Worm (Caenorhabditis elegans) whole organism, L4 larva: Measurements from ENCODE around the gene ape-1.

Source experiments
- D1046.2 ChIP-seq: fragments of 200-800 bp; sonication (Bioruptor generic); IDR thresholded peaks from 2 replicates; pipeline ENCODE4 v1.3.6; 2022; ENCODE audit warnings: missing genetic modification characterization, missing compliant biosample characterization
- F10B5.3 ChIP-seq: sonication (generic microtip); optimal IDR thresholded peaks from 2 replicates; lab custom pipeline; 2016; ENCODE audit warnings: mild to moderate bottlenecking, missing genetic modification characterization, missing compliant biosample characterization
- F26F4.8 ChIP-seq: fragments of 200-800 bp; sonication (Bioruptor generic); conservative IDR thresholded peaks from 2 replicates; pipeline ENCODE4 v1.3.6; 2022; ENCODE audit warnings: missing genetic modification characterization, missing compliant biosample characterization
- F37D6.2 ChIP-seq: sonication (generic microtip); optimal IDR thresholded peaks from 2 replicates; lab custom pipeline; 2016; ENCODE audit warnings: mild to moderate bottlenecking, missing genetic modification characterization, missing compliant biosample characterization
- F49E8.2 ChIP-seq: sonication (generic microtip); optimal IDR thresholded peaks from 2 replicates; lab custom pipeline; 2016; ENCODE audit warnings: missing compliant biosample characterization, mild to moderate bottlenecking, missing genetic modification characterization, borderline replicate concordance
- R02D3.7 ChIP-seq: fragments of 150-350 bp; sonication (generic microtip); optimal IDR thresholded peaks from 3 replicates; lab custom pipeline; 2014; ENCODE audit warnings: missing biosample characterization, missing genetic modification characterization
- T20F7.1 ChIP-seq: fragments of 200-800 bp; sonication (Bioruptor generic); optimal IDR thresholded peaks from 2 replicates; lab custom pipeline; 2018; ENCODE audit warnings: mild to moderate bottlenecking, missing genetic modification characterization, missing compliant biosample characterization
- Y5F2A.4 ChIP-seq: fragments of 200-800 bp; sonication (Bioruptor generic); optimal IDR thresholded peaks from 2 replicates; lab custom pipeline; 2018; ENCODE audit warnings: mild to moderate bottlenecking, missing genetic modification characterization, missing compliant biosample characterization
- ZK546.5 ChIP-seq, 2 experiments: sonication (generic microtip); optimal IDR thresholded peaks; 2 replicates each; lab custom pipeline; 2017; ENCODE audit warnings: missing biosample characterization in 2 of 2, missing genetic modification characterization in 2 of 2
- ceh-28 ChIP-seq: fragments of 150-350 bp; optimal IDR thresholded peaks from 2 replicates; lab custom pipeline; 2014; ENCODE audit warnings: missing biosample characterization, missing genetic modification reagents, missing genetic modification characterization
- ces-1 ChIP-seq: fragments of 150-350 bp; sonication (generic microtip); optimal IDR thresholded peaks from 4 replicates; lab custom pipeline; 2014; ENCODE audit warnings: missing biosample characterization, missing genetic modification reagents, missing genetic modification characterization
- cey-2 ChIP-seq: sonication (generic microtip); optimal IDR thresholded peaks from 3 replicates; lab custom pipeline; 2017; ENCODE audit warnings: missing genetic modification characterization, mild to moderate bottlenecking, missing compliant biosample characterization, antibody characterized with exemption, borderline replicate concordance; ENCODE audit not compliant: insufficient read depth
- daf-12 ChIP-seq: fragments of 150-350 bp; optimal IDR thresholded peaks from 2 replicates; lab custom pipeline; 2014; ENCODE audit warnings: missing biosample characterization, missing genetic modification reagents, missing genetic modification characterization
- dmd-6 ChIP-seq: fragments of 200-800 bp; sonication (Bioruptor generic); IDR thresholded peaks from 2 replicates; pipeline ENCODE4 v1.3.6; 2022; ENCODE audit warnings: missing genetic modification reagents, missing genetic modification characterization, missing compliant biosample characterization
- dve-1 ChIP-seq: sonication (generic microtip); optimal IDR thresholded peaks from 2 replicates; lab custom pipeline; 2017; ENCODE audit warnings: antibody characterized with exemption, mild to moderate bottlenecking, missing genetic modification characterization, missing compliant biosample characterization; ENCODE audit not compliant: insufficient read depth
- fos-1 ChIP-seq: fragments of 150-350 bp; optimal IDR thresholded peaks from 2 replicates; lab custom pipeline; 2014; ENCODE audit warnings: missing biosample characterization, missing genetic modification characterization
- gei-8 ChIP-seq: fragments of 200-800 bp; sonication (Bioruptor generic); optimal IDR thresholded peaks from 2 replicates; lab custom pipeline; 2018; ENCODE audit warnings: mild to moderate bottlenecking, missing genetic modification characterization, missing compliant biosample characterization
- hlh-11 ChIP-seq: fragments of 200-800 bp; sonication (Bioruptor generic); optimal IDR thresholded peaks from 2 replicates; lab custom pipeline; 2018; ENCODE audit warnings: mild to moderate bottlenecking, missing genetic modification characterization, missing compliant biosample characterization
- hmg-1.1 ChIP-seq: fragments of 200-800 bp; sonication (Bioruptor generic); IDR thresholded peaks from 2 replicates; pipeline ENCODE4 v1.3.6; 2022; ENCODE audit warnings: missing genetic modification reagents, missing genetic modification characterization, missing compliant biosample characterization
- lim-7 ChIP-seq: fragments of 200-800 bp; sonication (Bioruptor generic); IDR thresholded peaks from 2 replicates; pipeline ENCODE4 v1.3.6; 2022; ENCODE audit warnings: missing genetic modification characterization, missing compliant biosample characterization
- lin-1 ChIP-seq: fragments of 200-800 bp; sonication (Bioruptor generic); IDR thresholded peaks from 2 replicates; pipeline ENCODE4 v1.3.6; 2022; ENCODE audit warnings: missing genetic modification reagents, missing genetic modification characterization, missing compliant biosample characterization
- lin-13 ChIP-seq: fragments of 150-350 bp; optimal IDR thresholded peaks from 2 replicates; lab custom pipeline; 2014; ENCODE audit warnings: missing biosample characterization, missing genetic modification reagents, missing genetic modification characterization
- lin-15B ChIP-seq: fragments of 150-350 bp; sonication (generic microtip); optimal IDR thresholded peaks from 3 replicates; lab custom pipeline; 2014; ENCODE audit warnings: missing biosample characterization, missing genetic modification characterization
- lin-29 ChIP-seq: fragments of 200-800 bp; sonication (Bioruptor generic); IDR thresholded peaks from 2 replicates; pipeline ENCODE4 v1.3.6; 2022; ENCODE audit warnings: missing genetic modification reagents, missing genetic modification characterization, missing compliant biosample characterization
- lin-39 ChIP-seq: fragments of 150-350 bp; optimal IDR thresholded peaks from 2 replicates; lab custom pipeline; 2014; ENCODE audit warnings: missing biosample characterization, missing genetic modification reagents, missing genetic modification characterization
- lsy-2 ChIP-seq, 2 experiments: fragments of 150-350 bp in 1 of 2; sonication (generic microtip) in 1 of 2; optimal IDR thresholded peaks; 2 replicates each; lab custom pipeline; 2014 to 2017; ENCODE audit warnings: missing biosample characterization in 2 of 2, missing genetic modification characterization in 2 of 2
- mdl-1 ChIP-seq, 2 experiments: fragments of 150-350 bp in 1 of 2; sonication (generic microtip) in 1 of 2; optimal IDR thresholded peaks; 2 replicates each; lab custom pipeline; 2014 to 2017; ENCODE audit warnings: missing biosample characterization in 2 of 2, missing genetic modification characterization in 2 of 2
- mep-1 ChIP-seq: fragments of 150-350 bp; sonication (generic microtip); optimal IDR thresholded peaks from 3 replicates; lab custom pipeline; 2014; ENCODE audit warnings: missing biosample characterization, missing genetic modification characterization
- mes-2 ChIP-seq: sonication (generic microtip); optimal IDR thresholded peaks from 2 replicates; lab custom pipeline; 2016; ENCODE audit warnings: missing genotype, mild to moderate bottlenecking, missing genetic modification characterization, missing compliant biosample characterization; ENCODE audit not compliant: poor library complexity, severe bottlenecking
- mxl-3 ChIP-seq: fragments of 200-800 bp; sonication (Bioruptor generic); optimal IDR thresholded peaks from 2 replicates; lab custom pipeline; 2018; ENCODE audit warnings: mild to moderate bottlenecking, missing genetic modification characterization, missing compliant biosample characterization
- nhr-111 ChIP-seq: fragments of 200-800 bp; sonication (Bioruptor generic); optimal IDR thresholded peaks from 2 replicates; lab custom pipeline; 2018; ENCODE audit warnings: mild to moderate bottlenecking, missing genetic modification characterization, missing compliant biosample characterization
- nhr-237 ChIP-seq: sonication (generic microtip); optimal IDR thresholded peaks from 2 replicates; lab custom pipeline; 2017; ENCODE audit warnings: missing biosample characterization, missing genetic modification characterization
- nhr-25 ChIP-seq: sonication (generic microtip); optimal IDR thresholded peaks from 2 replicates; lab custom pipeline; 2017; ENCODE audit warnings: missing genetic modification characterization, mild to moderate bottlenecking, missing compliant biosample characterization, antibody characterized with exemption, moderate library complexity, borderline replicate concordance; ENCODE audit not compliant: insufficient read depth
- nhr-28 ChIP-seq: fragments of 150-350 bp; optimal IDR thresholded peaks from 2 replicates; lab custom pipeline; 2014; ENCODE audit warnings: missing biosample characterization, missing genetic modification characterization
- nhr-41 ChIP-seq: fragments of 200-800 bp; sonication (Bioruptor generic); IDR thresholded peaks from 2 replicates; pipeline ENCODE4 v1.3.6; 2022; ENCODE audit warnings: missing genetic modification reagents, missing genetic modification characterization, missing compliant biosample characterization
- nhr-42 ChIP-seq: fragments of 200-800 bp; sonication (Bioruptor generic); IDR thresholded peaks from 2 replicates; pipeline ENCODE4 v1.3.6; 2022; ENCODE audit warnings: missing genetic modification characterization, missing compliant biosample characterization
- pha-4 ChIP-seq, 2 experiments: fragments of 150-350 bp in 1 of 2; fragments of 200-800 bp in 1 of 2; sonication (Bioruptor generic) in 1 of 2; IDR thresholded peaks in 1 of 2; optimal IDR thresholded peaks in 1 of 2; 2 replicates each; pipeline versions ENCODE4 v1.3.6 to Lab custom; 2014 to 2022; ENCODE audit warnings: missing genetic modification characterization in 2 of 2, missing genetic modification reagents in 2 of 2, missing biosample characterization in 1 of 2, missing compliant biosample characterization in 1 of 2
- pqm-1 ChIP-seq: sonication (generic microtip); optimal IDR thresholded peaks from 2 replicates; lab custom pipeline; 2017; ENCODE audit warnings: missing biosample characterization, missing genetic modification characterization
- rbr-2 ChIP-seq: sonication (generic microtip); optimal IDR thresholded peaks from 2 replicates; lab custom pipeline; 2016; ENCODE audit warnings: missing genotype, missing genetic modification characterization, missing compliant biosample characterization
- snpc-1.2 ChIP-seq: fragments of 200-800 bp; sonication (Bioruptor generic); IDR thresholded peaks from 2 replicates; pipeline ENCODE4 v1.3.6; 2022; ENCODE audit warnings: missing genetic modification reagents, missing genetic modification characterization, missing compliant biosample characterization
- unc-130 ChIP-seq: sonication (generic microtip); optimal IDR thresholded peaks from 2 replicates; lab custom pipeline; 2016; ENCODE audit warnings: missing genetic modification reagents, missing genetic modification characterization, missing compliant biosample characterization
- unc-39 ChIP-seq: sonication (generic microtip); optimal IDR thresholded peaks from 2 replicates; lab custom pipeline; 2017; ENCODE audit warnings: missing biosample characterization, missing genetic modification characterization
- unc-62 ChIP-seq, 3 experiments: fragments of 150-350 bp in 1 of 3; sonication (generic microtip); optimal IDR thresholded peaks in 2 of 3; peaks in 1 of 3; 1 replicate in 1 of 3; 2 replicates in 2 of 3; lab custom pipeline; 2014 to 2017; ENCODE audit warnings: missing biosample characterization in 3 of 3, missing genetic modification characterization in 3 of 3, missing genetic modification reagents in 3 of 3, missing genotype in 1 of 3
- vab-7 ChIP-seq: fragments of 200-800 bp; sonication (Bioruptor generic); IDR thresholded peaks from 2 replicates; pipeline ENCODE4 v1.3.6; 2022; ENCODE audit warnings: missing genetic modification reagents, missing genetic modification characterization, missing compliant biosample characterization

The ape-1 gene

ce11 chrV:11638634-11639117 lies 37.1 kb upstream of the ape-1 start (continued):
- TF ChIP-seq daf-12 (tag; lab: Kevin White, UChicago) (no peak), unc-130 (no peak), nhr-41 (GFP tag; lab: Robert Waterston, UW) (no peak), hlh-11 (tag; lab: Kevin White, UChicago) (peak; percentile 55), lin-29 (GFP tag; lab: Robert Waterston, UW) (no peak), pqm-1 (tag; lab: Kevin White, UChicago) (no peak), F26F4.8 (GFP tag; lab: Robert Waterston, UW) (no peak), nhr-42 (GFP tag; lab: Robert Waterston, UW) (no peak), rbr-2 (tag; lab: Kevin White, UChicago) (peak; percentile 50), pha-4 (GFP tag; IDR thresholded peaks at IDR 0.05; lab: Robert Waterston, UW) (no peak), pha-4 (tag; optimal IDR thresholded peaks at IDR 0.05; lab: Kevin White, UChicago) (peak; percentile 73), mxl-3 (GFP tag; lab: Kevin White, UChicago) (no peak), cey-2 (tag; lab: Kevin White, UChicago) (no peak), R02D3.7 (tag; lab: Kevin White, UChicago) (no peak), nhr-237 (no peak), ZK546.5 (tag; optimal IDR thresholded peaks at IDR 0.05; lab: Kevin White, UChicago) (no peak), nhr-111 (GFP tag; lab: Kevin White, UChicago) (no peak), ceh-28 (no peak), dmd-6 (peak; percentile 33; the same call in 1 of the 2 replicates), unc-62 (GFP tag; optimal IDR thresholded peaks at IDR 0.05 in 1 of 2; lab: Kevin White, UChicago) (peak in 1 of 2 experiments; percentile 75), unc-62 (tag; optimal IDR thresholded peaks at IDR 0.05; lab: Kevin White, UChicago) (no peak), hmg-1.1 (GFP tag; lab: Robert Waterston, UW) (peak; percentile 63), nhr-28 (tag; lab: Kevin White, UChicago) (peak; percentile 35), dve-1 (tag; lab: Kevin White, UChicago) (peak; percentile 62)

ce11 chrV:11641298-11641787 lies 34.4 kb upstream of the ape-1 start:
- peak; percentile 30 for TF ChIP-seq hlh-11 (tag; lab: Kevin White, UChicago)
- TF ChIP-seq lin-13 (GFP tag; lab: Kevin White, UChicago), result no peak
- TF ChIP-seq rbr-2 (tag; lab: Kevin White, UChicago), result peak; percentile 76
- TF ChIP-seq F37D6.2 (tag; lab: Kevin White, UChicago), result peak; percentile 53
- no peak for TF ChIP-seq F10B5.3 (tag; lab: Kevin White, UChicago)
- TF ChIP-seq pha-4 (GFP tag; IDR thresholded peaks at IDR 0.05; lab: Robert Waterston, UW), result 0 out of 2 replicates have a peak, but pooled peaks have one; percentile 7
- no peak for TF ChIP-seq pha-4 (tag; optimal IDR thresholded peaks at IDR 0.05; lab: Kevin White, UChicago)
- TF ChIP-seq hmg-1.1 (GFP tag; lab: Robert Waterston, UW), result peak; percentile 61; the same call in 1 of the 2 replicates
- TF ChIP-seq lim-7 (GFP tag; lab: Robert Waterston, UW), result no peak
- TF ChIP-seq fos-1, result no peak
- TF ChIP-seq lin-1 (GFP tag; lab: Robert Waterston, UW), result no peak
- peak in 1 of 2 experiments; percentile 98 for TF ChIP-seq unc-62 (GFP tag; optimal IDR thresholded peaks at IDR 0.05 in 1 of 2; lab: Kevin White, UChicago)
- TF ChIP-seq unc-62 (tag; optimal IDR thresholded peaks at IDR 0.05; lab: Kevin White, UChicago), result no peak
- no peak for TF ChIP-seq nhr-25
- peak; percentile 44 for TF ChIP-seq ces-1 (GFP tag; lab: Kevin White, UChicago)
- peak; percentile 70 for TF ChIP-seq mep-1 (tag; lab: Kevin White, UChicago)
- no peak for TF ChIP-seq dve-1 (tag; lab: Kevin White, UChicago)
- no peak for TF ChIP-seq Y5F2A.4 (GFP tag; lab: Kevin White, UChicago)
- no peak for TF ChIP-seq mes-2 (tag; lab: Kevin White, UChicago)
- TF ChIP-seq lin-15B (tag; lab: Kevin White, UChicago), result no peak
- TF ChIP-seq F49E8.2 (tag; lab: Kevin White, UChicago), result no peak
- no peak for TF ChIP-seq ceh-28
- no peak for TF ChIP-seq T20F7.1 (GFP tag; lab: Kevin White, UChicago)
- no peak for TF ChIP-seq lin-39 (tag; lab: Kevin White, UChicago)
- peak in 1 of 2 experiments; percentile 74 for TF ChIP-seq mdl-1 (tag; optimal IDR thresholded peaks at IDR 0.05; lab: Kevin White, UChicago)
- no peak for TF ChIP-seq D1046.2 (GFP tag; lab: Robert Waterston, UW)
- peak; percentile 45 to 60 for TF ChIP-seq lsy-2 (tag; optimal IDR thresholded peaks at IDR 0.05; lab: Kevin White, UChicago)
- no peak for TF ChIP-seq unc-39 (tag; lab: Kevin White, UChicago)
- 0 out of 2 replicates have a peak, but pooled peaks have one; percentile 24 for TF ChIP-seq vab-7 (GFP tag; lab: Robert Waterston, UW)
- TF ChIP-seq snpc-1.2 (GFP tag; lab: Robert Waterston, UW), result no peak
- peak; percentile 15 for TF ChIP-seq mxl-3 (GFP tag; lab: Kevin White, UChicago)
- TF ChIP-seq lin-29 (GFP tag; lab: Robert Waterston, UW), result no peak
- TF ChIP-seq nhr-111 (GFP tag; lab: Kevin White, UChicago), result no peak
- no peak for TF ChIP-seq gei-8
